Fruit fly (Drosophila melanogaster) whole organism, prepupa: Measurements from ENCODE around the gene SdicB.

Experiments used
- CG15336 ChIP-seq: fragments of 200-800 bp; sonication (Bioruptor generic); IDR thresholded peaks from 2 replicates; pipeline ENCODE4 v1.3.6; 2022; ENCODE audit warnings: missing biosample characterization, missing genetic modification characterization
- CG3919 ChIP-seq: fragments of 200-800 bp; sonication (Bioruptor generic); optimal IDR thresholded peaks from 3 replicates; lab custom pipeline; 2016; ENCODE audit warnings: missing biosample characterization, missing genetic modification characterization
- CG6276 ChIP-seq: fragments of 200-800 bp; sonication (Bioruptor generic); optimal IDR thresholded peaks from 2 replicates; lab custom pipeline; 2017; ENCODE audit warnings: missing biosample characterization, mild to moderate bottlenecking, missing genetic modification characterization
- CG8119 ChIP-seq: fragments of 200-800 bp; sonication (Bioruptor generic); IDR thresholded peaks from 3 replicates; pipeline ENCODE4 v1.3.6; 2022; ENCODE audit warnings: missing biosample characterization, missing genetic modification characterization
- CG8632 ChIP-seq: fragments of 200-800 bp; sonication (Bioruptor generic); optimal IDR thresholded peaks from 3 replicates; lab custom pipeline; 2016; ENCODE audit warnings: missing biosample characterization, missing genetic modification characterization
- Sox102F ChIP-seq: fragments of 200-800 bp; sonication (Bioruptor generic); optimal IDR thresholded peaks from 2 replicates; lab custom pipeline; 2016; ENCODE audit warnings: missing biosample characterization, mild to moderate bottlenecking, missing genetic modification characterization
- dsx ChIP-seq: fragments of 200-800 bp; optimal IDR thresholded peaks from 3 replicates; lab custom pipeline; 2019; ENCODE audit warnings: missing biosample characterization, mild to moderate bottlenecking, missing genetic modification characterization, moderate library complexity; ENCODE audit not compliant: poor library complexity, severe bottlenecking
- esn ChIP-seq: fragments of 200-800 bp; sonication (Bioruptor generic); optimal IDR thresholded peaks from 2 replicates; lab custom pipeline; 2016; ENCODE audit warnings: missing biosample characterization, mild to moderate bottlenecking, missing genetic modification characterization, moderate library complexity
- fd85E ChIP-seq: fragments of 200-800 bp; sonication (Bioruptor generic); optimal IDR thresholded peaks from 3 replicates; lab custom pipeline; 2016; ENCODE audit warnings: missing biosample characterization, missing genetic modification characterization
- net ChIP-seq: fragments of 200-800 bp; sonication (Bioruptor generic); optimal IDR thresholded peaks from 3 replicates; lab custom pipeline; 2016; ENCODE audit warnings: missing biosample characterization, missing genetic modification characterization
- svp ChIP-seq: fragments of 200-800 bp; sonication (Bioruptor generic); peaks from one replicate; lab custom pipeline; 2016; ENCODE audit warnings: missing biosample characterization, missing genetic modification characterization

DNA sequence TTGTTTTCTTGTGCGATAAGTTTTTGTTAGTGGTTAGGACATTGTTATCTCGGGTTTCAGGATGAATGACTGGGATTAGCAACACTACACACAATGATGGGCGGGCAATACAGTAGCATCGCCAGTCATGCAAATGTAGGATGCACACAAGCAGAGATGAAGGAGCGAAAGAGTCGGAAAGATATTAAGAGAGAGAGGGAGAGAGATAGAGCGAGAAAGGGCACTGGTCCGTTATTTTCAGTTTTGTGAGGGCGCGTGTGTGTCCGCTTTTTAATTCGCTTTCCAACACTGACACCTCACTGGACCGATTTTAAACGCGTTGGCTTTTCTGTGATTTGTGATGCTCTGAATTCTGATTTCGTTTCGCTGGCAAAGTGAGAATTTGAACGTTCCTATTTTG, 22.3 kb upstream of the SdicB start:
- TF ChIP-seq CG3919 (GFP tag; lab: Kevin White, UChicago) (no peak), CG8119 (GFP tag; lab: Robert Waterston, UW) (no peak), CG6276 (GFP tag; lab: Kevin White, UChicago) (no peak), Sox102F (no peak), net (no peak), svp (GFP tag; lab: Kevin White, UChicago) (no peak), CG8632 (GFP tag; lab: Kevin White, UChicago) (no peak), dsx (no peak), fd85E (GFP tag; lab: Kevin White, UChicago) (no peak), CG15336 (no peak), esn (GFP tag; lab: Kevin White, UChicago) (no peak)
